Worm (Caenorhabditis elegans) whole organism, young adult: ENCODE measurements around the gene nhr-167.
"Not testable (repeated sequence)": the region's sequence is repeated elsewhere in the genome, so short reads cannot be mapped to it uniquely, and the experiment has no call there.

Source experiments
- B0035.1 ChIP-seq: sonication (generic microtip); optimal IDR thresholded peaks from 2 replicates; lab custom pipeline; 2016; ENCODE audit warnings: missing genetic modification characterization, mild to moderate bottlenecking, missing compliant biosample characterization, missing genotype, missing genetic modification reagents
- B0261.1 ChIP-seq: sonication (generic microtip); optimal IDR thresholded peaks from 2 replicates; lab custom pipeline; 2016; ENCODE audit warnings: mild to moderate bottlenecking, missing genetic modification characterization, moderate library complexity, missing compliant biosample characterization
- B0336.3 ChIP-seq: fragments of 200-800 bp; sonication (Bioruptor generic); IDR thresholded peaks from 2 replicates; pipeline ENCODE4 v1.3.6; 2022; ENCODE audit warnings: missing genetic modification characterization, missing compliant biosample characterization
- C17E4.6 ChIP-seq: fragments of 200-800 bp; sonication (Bioruptor generic); IDR thresholded peaks from 2 replicates; pipeline ENCODE4 v1.3.6; 2022; ENCODE audit warnings: missing genetic modification reagents, missing genetic modification characterization, missing compliant biosample characterization
- F49E8.2 ChIP-seq: sonication (generic microtip); optimal IDR thresholded peaks from 3 replicates; lab custom pipeline; 2017; ENCODE audit warnings: missing genetic modification characterization, mild to moderate bottlenecking, missing compliant biosample characterization, antibody characterized with exemption, moderate library complexity; ENCODE audit not compliant: insufficient read depth
- K12H6.12 ChIP-seq: fragments of 200-800 bp; sonication (Bioruptor generic); optimal IDR thresholded peaks from 2 replicates; lab custom pipeline; 2018; ENCODE audit warnings: mild to moderate bottlenecking, missing genetic modification characterization, missing compliant biosample characterization
- Y53G8AR.9 ChIP-seq: fragments of 200-800 bp; sonication (Bioruptor generic); conservative IDR thresholded peaks from 2 replicates; pipeline ENCODE4 v1.3.6; 2022; ENCODE audit warnings: missing genetic modification reagents, missing genetic modification characterization, missing compliant biosample characterization
- Y67H2A.10 ChIP-seq: fragments of 200-800 bp; sonication (Bioruptor generic); conservative IDR thresholded peaks from 2 replicates; pipeline ENCODE4 v1.3.6; 2022; ENCODE audit warnings: missing genetic modification reagents, missing genetic modification characterization, missing compliant biosample characterization
- Y79H2A.3 ChIP-seq: fragments of 200-800 bp; sonication (Bioruptor generic); conservative IDR thresholded peaks from 2 replicates; pipeline ENCODE4 v1.3.6; 2022; ENCODE audit warnings: missing genetic modification reagents, missing genetic modification characterization, missing compliant biosample characterization
- ZK185.1 ChIP-seq: sonication (generic microtip); optimal IDR thresholded peaks from 2 replicates; lab custom pipeline; 2016; ENCODE audit warnings: mild to moderate bottlenecking, missing genetic modification characterization, missing compliant biosample characterization; ENCODE audit not compliant: poor library complexity, severe bottlenecking
- ama-1 ChIP-seq, 3 experiments: fragments of 150-350 bp in 1 of 3; sonication (generic microtip) in 2 of 3; optimal IDR thresholded peaks; 2 replicates each; lab custom pipeline; 2014 to 2018; ENCODE audit warnings: missing biosample characterization in 2 of 3, missing genetic modification characterization in 2 of 3, missing genetic modification reagents in 2 of 3
- aptf-2 ChIP-seq: fragments of 200-800 bp; sonication (Bioruptor generic); conservative IDR thresholded peaks from 2 replicates; pipeline ENCODE4 v1.3.6; 2022; ENCODE audit warnings: missing genetic modification reagents, missing genetic modification characterization, missing compliant biosample characterization
- aptf-3 ChIP-seq: fragments of 200-800 bp; sonication (Bioruptor generic); IDR thresholded peaks from 2 replicates; pipeline ENCODE4 v1.3.6; 2022; ENCODE audit warnings: missing genetic modification characterization, missing compliant biosample characterization
- atf-7 ChIP-seq: sonication (generic microtip); optimal IDR thresholded peaks from 2 replicates; lab custom pipeline; 2017; ENCODE audit warnings: mild to moderate bottlenecking, missing genetic modification characterization, missing compliant biosample characterization
- athp-1 ChIP-seq: sonication (generic microtip); optimal IDR thresholded peaks from 2 replicates; lab custom pipeline; 2017; ENCODE audit warnings: mild to moderate bottlenecking, missing genetic modification characterization, missing compliant biosample characterization
- attf-6 ChIP-seq: fragments of 200-800 bp; sonication (Bioruptor generic); IDR thresholded peaks from 2 replicates; pipeline ENCODE4 v1.3.6; 2022; ENCODE audit warnings: missing genetic modification reagents, missing genetic modification characterization, missing compliant biosample characterization
- ceh-58 ChIP-seq: fragments of 200-800 bp; sonication (Bioruptor generic); IDR thresholded peaks from 2 replicates; pipeline ENCODE4 v1.3.6; 2022; ENCODE audit warnings: missing genetic modification characterization, missing compliant biosample characterization
- dox-1 ChIP-seq: fragments of 200-800 bp; sonication (Bioruptor generic); IDR thresholded peaks from 2 replicates; pipeline ENCODE4 v1.3.6; 2022; ENCODE audit warnings: missing genetic modification reagents, missing genetic modification characterization, missing compliant biosample characterization
- dpff-1 ChIP-seq: sonication (generic microtip); optimal IDR thresholded peaks from 2 replicates; lab custom pipeline; 2017; ENCODE audit warnings: mild to moderate bottlenecking, missing genetic modification characterization, missing compliant biosample characterization
- ekl-4 ChIP-seq: fragments of 200-800 bp; sonication (Bioruptor generic); IDR thresholded peaks from 2 replicates; pipeline ENCODE4 v1.3.6; 2022; ENCODE audit warnings: missing genetic modification reagents, missing genetic modification characterization, missing compliant biosample characterization
- hrde-1 ChIP-seq: sonication (generic microtip); optimal IDR thresholded peaks from 2 replicates; lab custom pipeline; 2016; ENCODE audit warnings: missing genetic modification characterization, mild to moderate bottlenecking, missing compliant biosample characterization, moderate library complexity, missing genotype, missing genetic modification reagents, borderline replicate concordance
- hsf-1 ChIP-seq: fragments of 200-800 bp; sonication (Bioruptor generic); IDR thresholded peaks from 2 replicates; pipeline ENCODE4 v1.3.6; 2022; ENCODE audit warnings: missing genetic modification reagents, missing genetic modification characterization, missing compliant biosample characterization
- lin-26 ChIP-seq: fragments of 200-800 bp; sonication (Bioruptor generic); IDR thresholded peaks from 2 replicates; pipeline ENCODE4 v1.3.6; 2022; ENCODE audit warnings: missing genetic modification reagents, missing genetic modification characterization, missing compliant biosample characterization
- lin-35 ChIP-seq, 3 experiments: fragments of 150-350 bp in 2 of 3; sonication (generic microtip) in 1 of 3; optimal IDR thresholded peaks; 2 replicates each; lab custom pipeline; 2014 to 2018; ENCODE audit warnings: missing biosample characterization in 3 of 3, missing genetic modification characterization in 3 of 3, missing genetic modification reagents in 3 of 3
- lin-54 ChIP-seq: fragments of 200-800 bp; sonication (Bioruptor generic); optimal IDR thresholded peaks from 2 replicates; lab custom pipeline; 2018; ENCODE audit warnings: mild to moderate bottlenecking, missing genetic modification characterization, missing compliant biosample characterization
- lir-1 ChIP-seq: fragments of 200-800 bp; sonication (Bioruptor generic); conservative IDR thresholded peaks from 2 replicates; pipeline ENCODE4 v1.3.6; 2022; ENCODE audit warnings: missing genetic modification reagents, missing genetic modification characterization, missing compliant biosample characterization
- lsl-1 ChIP-seq: fragments of 200-800 bp; sonication (Bioruptor generic); optimal IDR thresholded peaks from 2 replicates; lab custom pipeline; 2018; ENCODE audit warnings: mild to moderate bottlenecking, missing genetic modification characterization, moderate library complexity, missing compliant biosample characterization
- madf-8 ChIP-seq: fragments of 200-800 bp; sonication (Bioruptor generic); conservative IDR thresholded peaks from 2 replicates; pipeline ENCODE4 v1.3.6; 2022; ENCODE audit warnings: missing genetic modification reagents, missing genetic modification characterization, missing compliant biosample characterization
- mxl-1 ChIP-seq: sonication (generic microtip); optimal IDR thresholded peaks from 2 replicates; lab custom pipeline; 2016; ENCODE audit warnings: missing genetic modification characterization, missing compliant biosample characterization
- nfya-2 ChIP-seq: fragments of 200-800 bp; sonication (Bioruptor generic); IDR thresholded peaks from 2 replicates; pipeline ENCODE4 v1.3.6; 2022; ENCODE audit warnings: missing genetic modification reagents, missing genetic modification characterization, missing compliant biosample characterization
- nhr-120 ChIP-seq: fragments of 200-800 bp; sonication (Bioruptor generic); IDR thresholded peaks from 2 replicates; pipeline ENCODE4 v1.3.6; 2022; ENCODE audit warnings: missing genetic modification characterization, missing compliant biosample characterization
- nhr-179 ChIP-seq: sonication (generic microtip); optimal IDR thresholded peaks from 2 replicates; lab custom pipeline; 2016; ENCODE audit warnings: mild to moderate bottlenecking, missing genetic modification characterization, missing compliant biosample characterization
- nhr-80 ChIP-seq: sonication (generic microtip); optimal IDR thresholded peaks from 2 replicates; lab custom pipeline; 2016; ENCODE audit warnings: missing genetic modification characterization, missing compliant biosample characterization
- pha-4 ChIP-seq: fragments of 150-350 bp; sonication (generic microtip); optimal IDR thresholded peaks from 2 replicates; lab custom pipeline; 2014; ENCODE audit warnings: missing biosample characterization, missing genetic modification reagents, missing genetic modification characterization
- rpc-1 ChIP-seq, 2 experiments: fragments of 150-350 bp in 1 of 2; sonication (generic microtip) in 1 of 2; optimal IDR thresholded peaks; 2 replicates each; lab custom pipeline; 2014 to 2018; ENCODE audit warnings: missing biosample characterization in 1 of 2, missing genetic modification characterization in 1 of 2, missing genetic modification reagents in 1 of 2, missing genotype in 1 of 2
- sea-2 ChIP-seq: fragments of 200-800 bp; sonication (Bioruptor generic); IDR thresholded peaks from 2 replicates; pipeline ENCODE4 v1.3.6; 2022; ENCODE audit warnings: missing genetic modification characterization, missing compliant biosample characterization
- snpc-4 ChIP-seq, 5 experiments: fragments of 150-350 bp in 1 of 5; sonication (generic microtip) in 4 of 5; optimal IDR thresholded peaks; 2 replicates each; lab custom pipeline; 2014 to 2018; ENCODE audit warnings: missing genetic modification characterization in 5 of 5, missing biosample characterization in 3 of 5, antibody characterized with exemption in 2 of 5, mild to moderate bottlenecking in 2 of 5, missing compliant biosample characterization in 2 of 5, missing genotype in 2 of 5, moderate library complexity in 2 of 5, missing genetic modification reagents in 1 of 5
- ztf-26 ChIP-seq: sonication (generic microtip); optimal IDR thresholded peaks from 2 replicates; lab custom pipeline; 2017; ENCODE audit warnings: missing genetic modification characterization, missing compliant biosample characterization
- ztf-6 ChIP-seq: fragments of 200-800 bp; sonication (Bioruptor generic); IDR thresholded peaks from 2 replicates; pipeline ENCODE4 v1.3.6; 2022; ENCODE audit warnings: missing genetic modification reagents, missing genetic modification characterization, missing compliant biosample characterization

nhr-167 gene

ce11 chrX:11962050-11962788 is 19.7 kb downstream of the nhr-167 start (continued):
- no peak for TF ChIP-seq attf-6 (GFP tag; lab: Robert Waterston, UW)
- no peak for TF ChIP-seq madf-8 (GFP tag; lab: Robert Waterston, UW)
- TF ChIP-seq nhr-80 (tag; lab: Kevin White, UChicago) = peak; percentile 94
- no peak for TF ChIP-seq F49E8.2
- no peak for TF ChIP-seq sea-2 (GFP tag; lab: Robert Waterston, UW)
- no peak for TF ChIP-seq lsl-1 (GFP tag; lab: Kevin White, UChicago)
- no peak for TF ChIP-seq B0336.3 (GFP tag; lab: Robert Waterston, UW)
- no peak for TF ChIP-seq K12H6.12
- TF ChIP-seq ztf-6 (GFP tag; lab: Robert Waterston, UW) = no peak
- no peak for TF ChIP-seq hrde-1 (tag; lab: Kevin White, UChicago)
- TF ChIP-seq aptf-3 (GFP tag; lab: Robert Waterston, UW) = no peak
- peak; percentile 40 for TF ChIP-seq atf-7 (tag; lab: Kevin White, UChicago)
- TF ChIP-seq ZK185.1 (tag; lab: Kevin White, UChicago) = no peak
- no peak for TF ChIP-seq nhr-179 (tag; lab: Kevin White, UChicago)
- no peak for TF ChIP-seq aptf-2 (GFP tag; lab: Robert Waterston, UW)
- TF ChIP-seq mxl-1 (tag; lab: Kevin White, UChicago) = no peak
- TF ChIP-seq snpc-4 (GFP tag; optimal IDR thresholded peaks at IDR 0.05; lab: Kevin White, UChicago) = no peak
- no peak for TF ChIP-seq snpc-4 (tag; optimal IDR thresholded peaks at IDR 0.05; lab: Kevin White, UChicago)
- no peak for TF ChIP-seq rpc-1 (optimal IDR thresholded peaks at IDR 0.05; lab: Kevin White, UChicago)
- TF ChIP-seq rpc-1 (tag; optimal IDR thresholded peaks at IDR 0.05; lab: Kevin White, UChicago) = no peak
- TF ChIP-seq ekl-4 (GFP tag; lab: Robert Waterston, UW) = no peak
- TF ChIP-seq C17E4.6 = no peak
- TF ChIP-seq Y67H2A.10 = no peak
- TF ChIP-seq ztf-26 (tag; lab: Kevin White, UChicago) = no peak
- TF ChIP-seq Y53G8AR.9 (GFP tag; lab: Robert Waterston, UW) = peak; percentile 57; the same call in 1 of the 2 replicates
- no peak for TF ChIP-seq B0035.1
- no peak for TF ChIP-seq ama-1 (optimal IDR thresholded peaks at IDR 0.05; lab: Kevin White, UChicago)
- no peak for TF ChIP-seq ama-1 (GFP tag; optimal IDR thresholded peaks at IDR 0.05; lab: Kevin White, UChicago)
- TF ChIP-seq nhr-120 (GFP tag; lab: Robert Waterston, UW) = no peak
- TF ChIP-seq lin-35 (GFP tag; optimal IDR thresholded peaks at IDR 0.05; lab: Kevin White, UChicago) = no peak
- TF ChIP-seq ceh-58 (GFP tag; lab: Robert Waterston, UW) = no peak
- no peak for TF ChIP-seq Y79H2A.3
- no peak for TF ChIP-seq lir-1 (GFP tag; lab: Robert Waterston, UW)
- TF ChIP-seq lin-26 (GFP tag; lab: Robert Waterston, UW) = no peak
- no peak for TF ChIP-seq pha-4 (tag; lab: Kevin White, UChicago)
- TF ChIP-seq hsf-1 (GFP tag; lab: Robert Waterston, UW) = no peak
- no peak for TF ChIP-seq nfya-2
- no peak for TF ChIP-seq athp-1 (tag; lab: Kevin White, UChicago)
- no peak for TF ChIP-seq B0261.1 (tag; lab: Kevin White, UChicago)

- TF ChIP-seq dpff-1 (tag; lab: Kevin White, UChicago); lin-54; dox-1 (GFP tag; lab: Robert Waterston, UW): not testable (repeated sequence)
Observed at ce11 chrX:11961103-11961502, 20.8 kb downstream of the nhr-167 start, which contains the start of gene C49F5.13. Gene C49F5.13 (plus strand): TSS chrX:11961403.
